Worm (Caenorhabditis elegans) whole organism, young adult: ENCODE measurements around the gene rpm-1.

Source experiments
- B0035.1 ChIP-seq: sonication (generic microtip); optimal IDR thresholded peaks from 2 replicates; lab custom pipeline; 2016; ENCODE audit warnings: missing genetic modification characterization, mild to moderate bottlenecking, missing compliant biosample characterization, missing genotype, missing genetic modification reagents
- ZK185.1 ChIP-seq: sonication (generic microtip); optimal IDR thresholded peaks from 2 replicates; lab custom pipeline; 2016; ENCODE audit warnings: mild to moderate bottlenecking, missing genetic modification characterization, missing compliant biosample characterization; ENCODE audit not compliant: poor library complexity, severe bottlenecking
- ama-1 ChIP-seq, 3 experiments: fragments of 150-350 bp in 1 of 3; sonication (generic microtip) in 2 of 3; optimal IDR thresholded peaks; 2 replicates each; lab custom pipeline; 2014 to 2018; ENCODE audit warnings: missing biosample characterization in 2 of 3, missing genetic modification characterization in 2 of 3, missing genetic modification reagents in 2 of 3
- cebp-1 ChIP-seq, 2 experiments: fragments of 200-800 bp in 1 of 2; sonication (Bioruptor generic) in 1 of 2; sonication (generic microtip) in 1 of 2; IDR thresholded peaks in 1 of 2; optimal IDR thresholded peaks in 1 of 2; 2 replicates each; pipeline versions ENCODE4 v1.3.6 to Lab custom; 2017 to 2022; ENCODE audit warnings: missing compliant biosample characterization in 2 of 2, missing genetic modification characterization in 2 of 2, mild to moderate bottlenecking in 1 of 2, missing genetic modification reagents in 1 of 2, moderate library complexity in 1 of 2
- ceh-100 ChIP-seq: fragments of 200-800 bp; sonication (Bioruptor generic); IDR thresholded peaks from 2 replicates; pipeline ENCODE4 v1.3.6; 2022; ENCODE audit warnings: missing genetic modification reagents, missing genetic modification characterization, missing compliant biosample characterization
- chd-7 ChIP-seq: sonication (generic microtip); optimal IDR thresholded peaks from 2 replicates; lab custom pipeline; 2016; ENCODE audit warnings: mild to moderate bottlenecking, missing genetic modification characterization, moderate library complexity, missing compliant biosample characterization
- ekl-4 ChIP-seq: fragments of 200-800 bp; sonication (Bioruptor generic); IDR thresholded peaks from 2 replicates; pipeline ENCODE4 v1.3.6; 2022; ENCODE audit warnings: missing genetic modification reagents, missing genetic modification characterization, missing compliant biosample characterization
- hmg-1.2 ChIP-seq: fragments of 200-800 bp; sonication (Bioruptor generic); IDR thresholded peaks from 2 replicates; pipeline ENCODE4 v1.3.6; 2022; ENCODE audit warnings: missing genetic modification reagents, missing genetic modification characterization, missing compliant biosample characterization
- lag-1 ChIP-seq: fragments of 200-800 bp; sonication (Bioruptor generic); IDR thresholded peaks from 2 replicates; pipeline ENCODE4 v1.3.6; 2022; ENCODE audit warnings: missing genetic modification reagents, missing genetic modification characterization, missing compliant biosample characterization
- lin-54 ChIP-seq: fragments of 200-800 bp; sonication (Bioruptor generic); optimal IDR thresholded peaks from 2 replicates; lab custom pipeline; 2018; ENCODE audit warnings: mild to moderate bottlenecking, missing genetic modification characterization, missing compliant biosample characterization
- sea-2 ChIP-seq: fragments of 200-800 bp; sonication (Bioruptor generic); IDR thresholded peaks from 2 replicates; pipeline ENCODE4 v1.3.6; 2022; ENCODE audit warnings: missing genetic modification characterization, missing compliant biosample characterization
- snpc-4 ChIP-seq, 5 experiments: fragments of 150-350 bp in 1 of 5; sonication (generic microtip) in 4 of 5; optimal IDR thresholded peaks; 2 replicates each; lab custom pipeline; 2014 to 2018; ENCODE audit warnings: missing genetic modification characterization in 5 of 5, missing biosample characterization in 3 of 5, antibody characterized with exemption in 2 of 5, mild to moderate bottlenecking in 2 of 5, missing compliant biosample characterization in 2 of 5, missing genotype in 2 of 5, moderate library complexity in 2 of 5, missing genetic modification reagents in 1 of 5

- TF ChIP-seq ekl-4 (GFP tag; lab: Robert Waterston, UW) (no peak), lag-1 (GFP tag; lab: Robert Waterston, UW) (no peak), ama-1 (optimal IDR thresholded peaks at IDR 0.05; lab: Kevin White, UChicago) (no peak), ama-1 (GFP tag; optimal IDR thresholded peaks at IDR 0.05; lab: Kevin White, UChicago) (no peak), chd-7 (tag; lab: Kevin White, UChicago) (no peak), sea-2 (GFP tag; lab: Robert Waterston, UW) (no peak), cebp-1 (GFP tag; IDR thresholded peaks at IDR 0.05; lab: Robert Waterston, UW) (no peak), cebp-1 (tag; optimal IDR thresholded peaks at IDR 0.05; lab: Kevin White, UChicago) (no peak), hmg-1.2 (GFP tag; lab: Robert Waterston, UW) (no peak), B0035.1 (tag; lab: Kevin White, UChicago) (no peak), snpc-4 (GFP tag; optimal IDR thresholded peaks at IDR 0.05; lab: Kevin White, UChicago) (no peak), snpc-4 (tag; optimal IDR thresholded peaks at IDR 0.05; lab: Kevin White, UChicago) (no peak), lin-54 (GFP tag; lab: Kevin White, UChicago) (no peak), ceh-100 (GFP tag; lab: Robert Waterston, UW) (no peak), ZK185.1 (no peak)
Measured at ce11 chrV:8781164-8781563, 38.6 kb downstream of the rpm-1 start.
